Worm (Caenorhabditis elegans) whole organism, L1 larva: Measurements from ENCODE around the gene ZC412.3.
A peak's percentile ranks its signal among the peaks of the same experiment; 100 is the strongest.

Experiments used
- F16B12.6 ChIP-seq: fragments of 150-350 bp; optimal IDR thresholded peaks from 2 replicates; lab custom pipeline; 2014; ENCODE audit warnings: missing biosample characterization, missing genetic modification characterization
- Y116A8C.19 ChIP-seq: sonication (generic microtip); optimal IDR thresholded peaks from 2 replicates; lab custom pipeline; 2016; ENCODE audit warnings: missing compliant biosample characterization, missing genetic modification characterization, borderline replicate concordance
- aly-2 ChIP-seq: fragments of 150-350 bp; optimal IDR thresholded peaks from 2 replicates; lab custom pipeline; 2014; ENCODE audit warnings: missing biosample characterization, missing genetic modification characterization
- ama-1 ChIP-seq: fragments of 150-350 bp; optimal IDR thresholded peaks from 2 replicates; lab custom pipeline; 2014
- ceh-8 ChIP-seq: fragments of 200-800 bp; sonication (Bioruptor generic); optimal IDR thresholded peaks from 2 replicates; lab custom pipeline; 2018; ENCODE audit warnings: mild to moderate bottlenecking, missing genetic modification characterization, moderate library complexity, missing compliant biosample characterization
- ceh-82 ChIP-seq, 3 experiments: fragments of 150-350 bp in 1 of 3; sonication (generic microtip) in 2 of 3; optimal IDR thresholded peaks; 2 replicates each; lab custom pipeline; 2014 to 2017; ENCODE audit warnings: missing biosample characterization in 3 of 3, missing genetic modification characterization in 3 of 3
- ceh-88 ChIP-seq: fragments of 200-800 bp; sonication (Bioruptor generic); IDR thresholded peaks from 2 replicates; pipeline ENCODE4 v1.3.6; 2022; ENCODE audit warnings: missing genetic modification characterization, missing compliant biosample characterization
- ceh-90 ChIP-seq: sonication (generic microtip); optimal IDR thresholded peaks from 2 replicates; lab custom pipeline; 2016; ENCODE audit warnings: missing genetic modification characterization, missing compliant biosample characterization
- ces-1 ChIP-seq: fragments of 150-350 bp; optimal IDR thresholded peaks from 2 replicates; lab custom pipeline; 2014; ENCODE audit warnings: missing biosample characterization, missing genetic modification reagents, missing genetic modification characterization
- dpl-1 ChIP-seq, 3 experiments: fragments of 150-350 bp in 2 of 3; sonication (generic microtip) in 1 of 3; optimal IDR thresholded peaks; 2 replicates each; lab custom pipeline; 2014 to 2017; ENCODE audit warnings: missing biosample characterization in 3 of 3, missing genetic modification characterization in 3 of 3, missing genetic modification reagents in 3 of 3
- dsc-1 ChIP-seq: sonication (generic microtip); optimal IDR thresholded peaks from 2 replicates; lab custom pipeline; 2016; ENCODE audit warnings: mild to moderate bottlenecking, missing genetic modification characterization, missing compliant biosample characterization
- efl-1 ChIP-seq, 4 experiments: fragments of 150-350 bp; optimal IDR thresholded peaks in 3 of 4; peaks in 1 of 4; 1 replicate in 1 of 4; 2 replicates in 3 of 4; lab custom pipeline; 2014; ENCODE audit warnings: missing biosample characterization in 2 of 4, missing genetic modification characterization in 2 of 4, missing genetic modification reagents in 2 of 4
- elt-2 ChIP-seq: sonication (generic microtip); optimal IDR thresholded peaks from 2 replicates; lab custom pipeline; 2016; ENCODE audit warnings: missing genetic modification characterization, mild to moderate bottlenecking, inconsistent platforms, missing compliant biosample characterization, missing genetic modification reagents
- hlh-17 ChIP-seq: fragments of 200-800 bp; sonication (Bioruptor generic); optimal IDR thresholded peaks from 2 replicates; lab custom pipeline; 2018; ENCODE audit warnings: missing genetic modification characterization, mild to moderate bottlenecking, missing compliant biosample characterization, moderate library complexity, borderline replicate concordance
- irx-1 ChIP-seq: sonication (generic microtip); optimal IDR thresholded peaks from 2 replicates; lab custom pipeline; 2016; ENCODE audit warnings: missing genetic modification characterization, missing compliant biosample characterization
- isw-1 ChIP-seq: fragments of 200-800 bp; sonication (Bioruptor generic); IDR thresholded peaks from 2 replicates; pipeline ENCODE4 v1.3.6; 2022; ENCODE audit warnings: missing genetic modification characterization, missing compliant biosample characterization
- jun-1 ChIP-seq: fragments of 150-350 bp; optimal IDR thresholded peaks from 2 replicates; lab custom pipeline; 2014; ENCODE audit warnings: missing biosample characterization, missing genetic modification reagents, missing genetic modification characterization
- lin-13 ChIP-seq: fragments of 150-350 bp; optimal IDR thresholded peaks from 2 replicates; lab custom pipeline; 2014; ENCODE audit warnings: missing biosample characterization, missing genetic modification reagents, missing genetic modification characterization
- lin-14 ChIP-seq: fragments of 200-800 bp; sonication (Bioruptor generic); optimal IDR thresholded peaks from 2 replicates; lab custom pipeline; 2018; ENCODE audit warnings: mild to moderate bottlenecking, missing genetic modification characterization, moderate library complexity, missing compliant biosample characterization
- lin-15B ChIP-seq: fragments of 150-350 bp; sonication (generic microtip); optimal IDR thresholded peaks from 3 replicates; lab custom pipeline; 2014; ENCODE audit warnings: missing biosample characterization, missing genetic modification characterization
- lin-35 ChIP-seq, 2 experiments: fragments of 150-350 bp; optimal IDR thresholded peaks; 2 replicates each; lab custom pipeline; 2014; ENCODE audit warnings: missing biosample characterization in 2 of 2, missing genetic modification characterization in 2 of 2, missing genetic modification reagents in 2 of 2
- lsy-2 ChIP-seq, 2 experiments: fragments of 150-350 bp; optimal IDR thresholded peaks; 2 replicates each; lab custom pipeline; 2014; ENCODE audit warnings: missing biosample characterization in 2 of 2, missing genetic modification characterization in 2 of 2
- mdl-1 ChIP-seq, 2 experiments: fragments of 150-350 bp; optimal IDR thresholded peaks; 2 replicates each; lab custom pipeline; 2014 to 2017; ENCODE audit warnings: missing biosample characterization in 2 of 2, missing genetic modification characterization in 2 of 2, inconsistent platforms in 1 of 2
- nhr-12 ChIP-seq: sonication (generic microtip); optimal IDR thresholded peaks from 2 replicates; lab custom pipeline; 2017; ENCODE audit warnings: missing biosample characterization, missing genetic modification characterization
- nhr-19 ChIP-seq: fragments of 200-800 bp; sonication (Bioruptor generic); conservative IDR thresholded peaks from 2 replicates; pipeline ENCODE4 v1.3.6; 2022; ENCODE audit warnings: missing genetic modification characterization, missing compliant biosample characterization
- nhr-28 ChIP-seq: fragments of 150-350 bp; optimal IDR thresholded peaks from 2 replicates; lab custom pipeline; 2014; ENCODE audit warnings: missing biosample characterization, missing genetic modification characterization
- nhr-47 ChIP-seq: sonication (generic microtip); optimal IDR thresholded peaks from 2 replicates; lab custom pipeline; 2016; ENCODE audit warnings: mild to moderate bottlenecking, missing genetic modification characterization, moderate library complexity, missing compliant biosample characterization
- nhr-71 ChIP-seq: sonication (generic microtip); optimal IDR thresholded peaks from 2 replicates; lab custom pipeline; 2016; ENCODE audit warnings: mild to moderate bottlenecking, missing genetic modification characterization, moderate library complexity, missing compliant biosample characterization
- nhr-76 ChIP-seq: sonication (generic microtip); optimal IDR thresholded peaks from 2 replicates; lab custom pipeline; 2017; ENCODE audit warnings: missing biosample characterization, missing genetic modification characterization
- nhr-90 ChIP-seq: sonication (generic microtip); optimal IDR thresholded peaks from 2 replicates; lab custom pipeline; 2016; ENCODE audit warnings: mild to moderate bottlenecking, missing genetic modification characterization, missing compliant biosample characterization; ENCODE audit not compliant: poor library complexity
- rnt-1 ChIP-seq: sonication (generic microtip); optimal IDR thresholded peaks from 2 replicates; lab custom pipeline; 2016; ENCODE audit warnings: mild to moderate bottlenecking, missing genetic modification characterization, moderate library complexity, missing compliant biosample characterization
- snpc-4 ChIP-seq: fragments of 150-350 bp; optimal IDR thresholded peaks from 2 replicates; lab custom pipeline; 2014; ENCODE audit warnings: missing biosample characterization, missing genetic modification characterization
- snu-23 ChIP-seq: sonication (generic microtip); optimal IDR thresholded peaks from 2 replicates; lab custom pipeline; 2016; ENCODE audit warnings: missing genetic modification characterization, missing compliant biosample characterization
- sox-4 ChIP-seq: sonication (generic microtip); optimal IDR thresholded peaks from 2 replicates; lab custom pipeline; 2016; ENCODE audit warnings: missing genetic modification characterization, missing compliant biosample characterization
- sptf-1 ChIP-seq: fragments of 150-350 bp; optimal IDR thresholded peaks from 2 replicates; lab custom pipeline; 2014; ENCODE audit warnings: missing biosample characterization, missing genetic modification characterization
- sup-37 ChIP-seq: fragments of 200-800 bp; sonication (Bioruptor generic); optimal IDR thresholded peaks from 2 replicates; lab custom pipeline; 2018; ENCODE audit warnings: mild to moderate bottlenecking, missing genetic modification characterization, missing compliant biosample characterization
- tbx-2 ChIP-seq: sonication (generic microtip); optimal IDR thresholded peaks from 2 replicates; lab custom pipeline; 2016; ENCODE audit warnings: missing genetic modification characterization, missing compliant biosample characterization
- tlp-1 ChIP-seq: fragments of 150-350 bp; optimal IDR thresholded peaks from 2 replicates; lab custom pipeline; 2014; ENCODE audit warnings: missing biosample characterization, missing genetic modification characterization
- unc-130 ChIP-seq: fragments of 150-350 bp; optimal IDR thresholded peaks from 2 replicates; lab custom pipeline; 2017; ENCODE audit warnings: missing biosample characterization, missing genetic modification characterization, inconsistent platforms
- unc-30 ChIP-seq: sonication (generic microtip); optimal IDR thresholded peaks from 2 replicates; lab custom pipeline; 2017; ENCODE audit warnings: missing biosample characterization, missing genetic modification characterization
- unc-62 ChIP-seq: fragments of 150-350 bp; optimal IDR thresholded peaks from 2 replicates; lab custom pipeline; 2014; ENCODE audit warnings: missing biosample characterization, missing genetic modification reagents, missing genetic modification characterization
- unc-86 ChIP-seq: sonication (generic microtip); optimal IDR thresholded peaks from 2 replicates; lab custom pipeline; 2016; ENCODE audit warnings: missing genetic modification characterization, missing compliant biosample characterization
- unc-98 ChIP-seq: fragments of 200-800 bp; sonication (Bioruptor generic); IDR thresholded peaks from 2 replicates; pipeline ENCODE4 v1.3.6; 2022; ENCODE audit warnings: missing genetic modification characterization, missing compliant biosample characterization
- vab-15 ChIP-seq: sonication (generic microtip); optimal IDR thresholded peaks from 2 replicates; lab custom pipeline; 2017; ENCODE audit warnings: missing genotype, mild to moderate bottlenecking, missing genetic modification characterization, missing compliant biosample characterization
- zip-4 ChIP-seq: fragments of 200-800 bp; sonication (Bioruptor generic); optimal IDR thresholded peaks from 2 replicates; lab custom pipeline; 2018; ENCODE audit warnings: mild to moderate bottlenecking, missing genetic modification characterization, moderate library complexity, missing compliant biosample characterization
- ztf-11 ChIP-seq, 2 experiments: sonication (generic microtip); optimal IDR thresholded peaks; 2 replicates each; lab custom pipeline; 2016 to 2017; ENCODE audit warnings: missing genetic modification characterization in 2 of 2, missing biosample characterization in 1 of 2, missing compliant biosample characterization in 1 of 2

Gene ZC412.3

DNA sequence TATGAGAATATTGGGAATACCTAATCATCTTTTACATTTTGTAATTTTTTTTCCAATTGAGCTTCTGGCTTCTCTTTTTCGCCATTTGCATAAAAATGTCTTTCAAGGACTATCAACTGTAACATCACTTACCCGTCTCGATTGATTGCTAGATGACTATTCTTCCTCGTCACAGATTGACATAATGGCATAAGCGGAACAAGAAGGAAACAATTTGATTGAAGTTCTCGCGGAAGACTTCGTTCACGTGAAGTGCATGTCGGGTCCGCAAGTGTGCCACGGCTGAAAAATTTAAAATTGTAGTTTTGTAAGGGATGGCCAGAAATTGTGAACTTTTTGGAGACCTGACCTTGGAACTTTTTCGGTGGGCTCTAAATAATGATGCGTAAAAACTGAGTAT, 17.6 kb downstream of the ZC412.3 start:
- no peak for TF ChIP-seq dsc-1 (tag; lab: Kevin White, UChicago)
- no peak for TF ChIP-seq unc-86 (tag; lab: Kevin White, UChicago)
- TF ChIP-seq lsy-2 (tag; optimal IDR thresholded peaks at IDR 0.05; lab: Kevin White, UChicago) = no peak
- TF ChIP-seq nhr-76 = no peak
- no peak for TF ChIP-seq aly-2
- no peak for TF ChIP-seq ceh-88 (GFP tag; lab: Robert Waterston, UW)
- no peak for TF ChIP-seq elt-2
- TF ChIP-seq sptf-1 (tag; lab: Kevin White, UChicago) = no peak
- TF ChIP-seq ztf-11 (tag; optimal IDR thresholded peaks at IDR 0.05; lab: Kevin White, UChicago) = no peak
- no peak for TF ChIP-seq ceh-90 (tag; lab: Kevin White, UChicago)
- TF ChIP-seq unc-98 (GFP tag; lab: Robert Waterston, UW) = no peak
- no peak for TF ChIP-seq mdl-1 (tag; optimal IDR thresholded peaks at IDR 0.05; lab: Kevin White, UChicago)
- no peak for TF ChIP-seq ces-1
- no peak for TF ChIP-seq unc-130 (tag; lab: Kevin White, UChicago)
- no peak for TF ChIP-seq nhr-28
- no peak for TF ChIP-seq lin-15B (tag; lab: Kevin White, UChicago)
- no peak for TF ChIP-seq sox-4 (tag; lab: Kevin White, UChicago)
- TF ChIP-seq irx-1 (tag; lab: Kevin White, UChicago) = no peak
- TF ChIP-seq, all 84 proteins: peak for 0

DNA sequence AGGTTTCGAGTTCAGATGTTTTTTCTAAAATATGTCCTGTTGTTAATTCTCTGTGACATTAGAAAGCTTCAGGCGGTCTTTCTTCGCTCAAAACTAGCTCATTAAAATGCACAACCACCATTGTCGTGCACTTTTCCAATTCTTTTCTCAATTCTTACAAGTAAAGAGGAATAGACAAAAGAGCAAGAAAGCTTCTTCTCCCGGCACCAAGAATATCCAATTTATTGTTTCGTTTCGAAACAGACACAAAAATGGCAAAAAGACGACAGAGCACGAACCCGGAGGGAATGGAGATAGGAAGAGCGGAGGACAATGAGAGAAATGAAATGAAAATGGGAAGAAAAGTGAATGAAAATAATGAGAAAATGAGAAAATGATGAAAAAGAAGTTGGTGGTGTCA, 18.7 kb downstream of the ZC412.3 start:
- TF ChIP-seq lin-14 (GFP tag; lab: Kevin White, UChicago) (peak; percentile 55), tbx-2 (peak; percentile 5), isw-1 (GFP tag; lab: Robert Waterston, UW) (no peak), efl-1 (optimal IDR thresholded peaks at IDR 0.05; lab: Kevin White, UChicago) (no peak), efl-1 (GFP tag; optimal IDR thresholded peaks at IDR 0.05 in 1 of 2; lab: Kevin White, UChicago) (peak in 1 of 2 experiments; percentile 70)

DNA sequence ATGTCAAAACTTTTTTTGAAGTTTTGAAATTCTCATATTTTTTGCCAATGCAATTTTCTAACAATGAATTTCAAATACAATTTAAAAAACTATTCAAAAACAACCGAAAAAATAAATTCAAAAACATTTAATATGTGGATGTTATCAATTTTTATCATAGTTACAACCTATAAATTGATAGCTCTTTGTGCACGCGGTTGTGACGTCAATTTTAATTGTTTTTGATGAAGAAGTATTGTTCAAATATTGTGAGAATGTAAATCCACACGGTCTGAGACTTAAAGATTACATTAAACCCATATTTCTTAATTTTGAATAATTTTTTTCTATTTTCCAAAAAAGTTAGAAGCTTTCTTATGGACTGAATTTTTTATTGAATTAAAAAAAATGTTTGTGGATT, 19.4 kb downstream of the ZC412.3 start:
- TF ChIP-seq lin-35 (GFP tag; optimal IDR thresholded peaks at IDR 0.05; lab: Kevin White, UChicago) (peak in 1 of 2 experiments; percentile 19), ceh-90 (tag; lab: Kevin White, UChicago) (no peak), elt-2 (peak; percentile 32)

DNA sequence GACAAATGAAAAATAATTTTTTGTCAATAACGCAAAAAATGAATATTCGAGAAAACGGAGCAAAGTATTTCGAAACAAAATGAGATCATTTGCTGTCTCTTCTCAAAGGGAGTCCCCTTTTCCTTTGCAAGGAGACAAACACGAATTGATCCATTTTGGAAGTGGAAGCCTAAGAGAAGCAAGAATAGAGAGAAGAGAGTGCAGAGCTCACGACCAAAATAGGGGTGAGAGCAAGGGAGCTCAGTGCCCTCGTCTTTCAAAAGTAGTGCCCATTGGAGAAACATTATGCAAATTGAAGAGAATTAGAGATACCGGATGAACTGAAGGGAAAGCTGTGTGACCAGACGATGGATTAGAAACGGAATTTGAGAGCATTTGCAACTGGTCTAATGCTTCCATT, 20.1 kb downstream of the ZC412.3 start:
- TF ChIP-seq nhr-76 = no peak
- no peak for TF ChIP-seq nhr-90 (tag; lab: Kevin White, UChicago)
- TF ChIP-seq unc-62 (GFP tag; lab: Kevin White, UChicago) = no peak
- peak; percentile 53 for TF ChIP-seq tbx-2
- no peak for TF ChIP-seq vab-15
- TF ChIP-seq unc-130 (tag; lab: Kevin White, UChicago) = no peak
- peak in 2 of 3 experiments; percentile 12 to 45 for TF ChIP-seq ceh-82 (tag; optimal IDR thresholded peaks at IDR 0.05; lab: Kevin White, UChicago)
- TF ChIP-seq jun-1 (tag; lab: Kevin White, UChicago) = no peak
- no peak for TF ChIP-seq lin-13
- TF ChIP-seq hlh-17 (GFP tag; lab: Kevin White, UChicago) = no peak
- no peak for TF ChIP-seq nhr-12 (tag; lab: Kevin White, UChicago)
- no peak for TF ChIP-seq snu-23
- TF ChIP-seq ceh-8 = no peak
- peak in 1 of 2 experiments; percentile 12 for TF ChIP-seq lsy-2 (tag; optimal IDR thresholded peaks at IDR 0.05; lab: Kevin White, UChicago)
- no peak for TF ChIP-seq Y116A8C.19
- TF ChIP-seq nhr-47 (tag; lab: Kevin White, UChicago) = peak; percentile 45
- TF ChIP-seq snpc-4 (tag; lab: Kevin White, UChicago) = no peak
- TF ChIP-seq ztf-11 (tag; optimal IDR thresholded peaks at IDR 0.05; lab: Kevin White, UChicago) = no peak
- TF ChIP-seq irx-1 (tag; lab: Kevin White, UChicago) = no peak
- TF ChIP-seq tlp-1 (tag; lab: Kevin White, UChicago) = no peak
- TF ChIP-seq zip-4 = no peak
- no peak for TF ChIP-seq unc-30 (tag; lab: Kevin White, UChicago)
- peak; percentile 45 for TF ChIP-seq nhr-71 (tag; lab: Kevin White, UChicago)
- no peak for TF ChIP-seq nhr-19
- TF ChIP-seq aly-2 = no peak
- TF ChIP-seq ama-1 = no peak
- peak; percentile 10 for TF ChIP-seq rnt-1 (tag; lab: Kevin White, UChicago)
- TF ChIP-seq dpl-1 (GFP tag; optimal IDR thresholded peaks at IDR 0.05; lab: Kevin White, UChicago) = no peak
- TF ChIP-seq F16B12.6 (tag; lab: Kevin White, UChicago) = no peak
- TF ChIP-seq unc-86 (tag; lab: Kevin White, UChicago) = peak; percentile 2
- no peak for TF ChIP-seq sox-4 (tag; lab: Kevin White, UChicago)
- no peak for TF ChIP-seq sup-37 (GFP tag; lab: Kevin White, UChicago)
